Fruit fly (Drosophila melanogaster): ENCODE measurements around the gene Nadsyn.

The Nadsyn gene

DNA sequence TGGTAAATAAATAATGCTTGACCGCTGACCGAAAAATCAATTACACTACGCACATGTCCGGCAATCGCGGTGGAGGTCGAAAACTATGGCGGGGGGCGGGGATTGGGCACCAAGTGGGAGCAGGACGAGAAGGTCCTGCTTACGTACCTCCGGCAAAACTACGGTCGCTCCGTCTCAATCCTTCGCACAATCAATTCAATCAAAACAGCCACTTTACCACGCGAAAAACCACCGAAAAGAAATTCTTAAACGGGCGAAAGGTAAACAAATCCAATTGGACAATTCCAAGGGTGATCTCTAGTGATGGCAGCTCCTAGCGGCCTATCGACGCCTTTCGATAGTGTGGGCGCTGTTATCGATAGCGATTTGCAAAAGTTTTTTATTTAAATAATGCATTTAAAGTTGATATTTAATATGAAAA is at the start of gene Nadsyn:
Gene Nadsyn, minus strand, starts transcription at position 304 of the 421 bp plus-strand sequence.
- TF ChIP-seq CG8478 (optimal IDR thresholded peaks at IDR 0.05), result no peak

- TF ChIP-seq CG8478 (optimal IDR thresholded peaks at IDR 0.05) (no peak), CTCF (optimal IDR thresholded peaks at IDR 0.05) (no peak)
Measured at dm6 chrX:13766495-13766894, 48.4 kb upstream of the Nadsyn start.

dm6 chrX:13765217-13765616 is 47.1 kb upstream of the Nadsyn start:
- TF ChIP-seq CG8478 (optimal IDR thresholded peaks at IDR 0.05), result no peak
- TF ChIP-seq CTCF (optimal IDR thresholded peaks at IDR 0.05), result no peak

- TF ChIP-seq CTCF (optimal IDR thresholded peaks at IDR 0.05) (no peak), CG8478 (optimal IDR thresholded peaks at IDR 0.05) (no peak)
Measured at dm6 chrX:13764397-13765119, 46.5 kb upstream of the Nadsyn start.

DNA sequence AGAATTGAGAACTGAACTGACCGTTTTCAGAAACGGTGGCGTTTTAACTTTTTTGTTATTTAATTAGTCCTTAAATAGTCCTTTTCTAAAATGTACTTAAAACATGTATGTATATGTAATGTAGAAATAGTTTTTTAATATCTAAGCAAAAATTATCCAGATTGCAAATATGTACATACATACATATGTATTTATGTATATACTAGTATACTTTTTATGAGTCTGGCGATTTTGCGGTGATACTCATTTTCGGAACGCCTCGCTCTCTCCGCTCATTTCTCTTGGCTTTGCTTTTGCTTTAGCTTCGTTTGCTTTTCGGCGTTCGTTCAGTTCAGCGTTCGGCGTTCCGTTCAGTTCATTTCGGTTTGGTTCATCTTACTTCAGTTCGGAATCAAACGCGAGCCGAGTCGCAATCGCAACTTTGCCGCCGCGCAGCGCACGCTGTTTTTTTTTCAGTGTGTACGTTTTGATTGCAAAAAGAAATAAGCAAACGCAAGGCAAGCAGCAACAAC is 44.3 kb upstream of the Nadsyn start, which contains the start of gene rdgB:
Gene rdgB, plus strand, starts transcription at position 381 of the 512 bp plus-strand sequence.
- TF ChIP-seq CTCF (optimal IDR thresholded peaks at IDR 0.05), result no peak
- no peak for TF ChIP-seq CG8478 (optimal IDR thresholded peaks at IDR 0.05)

dm6 chrX:13761762-13762371 is 43.8 kb upstream of the Nadsyn start:
- TF ChIP-seq CTCF (optimal IDR thresholded peaks at IDR 0.05) (no peak), CG8478 (optimal IDR thresholded peaks at IDR 0.05) (no peak)

DNA sequence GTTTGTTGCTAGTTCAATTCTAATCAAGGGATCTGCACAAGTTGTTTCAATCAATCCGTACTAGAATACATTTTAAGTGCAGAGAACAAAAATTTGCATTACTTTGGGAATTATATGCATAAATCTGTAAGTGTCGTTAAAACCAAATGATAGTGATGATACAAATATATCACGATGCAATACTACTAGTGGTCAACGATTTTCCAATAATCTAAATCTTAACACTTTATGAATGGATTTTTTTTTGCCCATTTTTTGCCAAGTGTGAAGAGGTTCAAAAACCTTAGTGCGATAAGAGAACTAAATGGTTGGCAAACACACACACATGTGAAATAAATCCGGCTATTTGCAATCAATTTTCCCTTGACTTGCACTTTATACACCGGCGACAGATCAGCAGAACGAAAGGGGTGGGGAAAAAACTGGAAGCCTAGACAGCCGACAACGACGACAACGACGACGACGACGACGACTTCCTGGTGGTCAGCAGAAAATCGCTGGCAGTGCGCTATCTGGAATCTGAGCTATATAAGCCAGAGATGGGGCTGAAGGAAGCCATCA is 41.0 kb upstream of the Nadsyn start, which contains the start of gene Yp3:
Gene Yp3, plus strand, starts transcription at position 558 of the 561 bp plus-strand sequence.
- TF ChIP-seq CG8478 (optimal IDR thresholded peaks at IDR 0.05), result no peak
- no peak for TF ChIP-seq CTCF (optimal IDR thresholded peaks at IDR 0.05)

DNA sequence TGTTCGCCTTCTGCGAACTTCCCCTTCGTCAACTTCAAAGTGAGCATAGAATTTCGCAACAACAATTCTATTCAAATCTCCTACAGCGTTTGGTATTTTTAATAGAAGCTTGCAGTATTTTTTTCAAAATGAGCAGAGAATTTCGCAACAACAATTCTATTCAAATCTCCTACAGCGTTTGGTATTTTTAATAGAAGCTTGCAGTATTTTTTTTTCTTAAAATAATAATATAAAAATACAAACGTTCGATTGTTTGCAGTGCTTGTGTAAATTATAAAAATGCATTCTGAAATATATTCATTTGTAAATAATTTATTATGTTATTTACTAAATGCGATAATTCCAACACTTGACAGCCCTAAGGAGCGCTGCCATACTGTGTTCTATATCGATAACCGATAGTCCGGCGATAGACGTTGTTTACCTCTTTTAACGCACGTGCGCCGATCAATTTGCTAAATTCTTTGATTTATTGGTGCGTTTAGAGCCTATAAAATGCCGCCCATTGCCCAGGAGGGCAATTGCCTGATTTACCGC is 38.8 kb upstream of the Nadsyn start, which contains the start of the genes CG32625 and Rtc1:
Gene CG32625, minus strand, starts transcription at position 51 of the 537 bp plus-strand sequence.
Gene Rtc1, plus strand, starts transcription at position 404 of the 537 bp plus-strand sequence.
- TF ChIP-seq CTCF (optimal IDR thresholded peaks at IDR 0.05), result no peak
- no peak for TF ChIP-seq CG8478 (optimal IDR thresholded peaks at IDR 0.05)

DNA sequence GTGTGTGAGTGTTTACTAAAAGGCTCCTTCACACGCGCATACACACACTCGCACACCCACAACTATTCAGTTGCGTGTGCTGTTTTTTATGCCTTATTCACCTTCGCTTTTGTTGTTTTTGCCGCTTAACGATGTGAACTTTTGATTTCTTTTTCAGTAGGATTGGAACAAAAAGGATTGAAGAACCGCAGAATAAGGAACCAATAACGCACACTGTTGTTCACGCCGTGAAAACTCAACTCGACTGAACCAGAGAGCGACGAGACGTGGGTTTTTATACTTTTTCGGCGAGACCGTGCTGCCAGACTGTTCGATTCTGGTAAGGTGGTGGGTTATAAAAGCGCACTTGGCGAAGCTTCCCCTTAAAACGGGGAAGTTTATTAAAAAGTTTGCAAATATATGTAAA is 37.1 kb upstream of the Nadsyn start, which contains the start of gene Pdcd4:
Gene Pdcd4, minus strand, starts transcription at position 255 of the 406 bp plus-strand sequence.
- no peak for TF ChIP-seq CTCF (optimal IDR thresholded peaks at IDR 0.05)

DNA sequence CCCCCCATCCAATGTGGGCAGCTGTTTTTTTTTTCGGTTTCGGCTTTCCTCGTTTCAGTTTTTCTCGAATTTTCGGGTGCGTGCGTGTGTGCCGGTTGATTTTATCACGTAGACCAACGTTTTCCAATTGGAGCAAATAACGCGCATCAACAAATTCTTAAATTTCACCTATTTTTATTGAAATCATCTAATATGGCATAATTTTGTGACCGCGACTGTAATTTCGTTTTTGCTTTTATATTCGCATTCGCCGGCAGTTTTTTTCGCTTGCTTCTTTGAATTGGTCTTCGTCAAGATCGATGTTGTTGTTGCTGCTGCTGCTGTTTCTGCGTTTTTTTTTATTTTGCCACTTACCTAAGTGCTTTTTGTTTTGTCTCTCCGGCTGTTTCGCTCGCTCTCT is 36.4 kb upstream of the Nadsyn start:
- TF ChIP-seq CG8478 (optimal IDR thresholded peaks at IDR 0.05) (no peak), CTCF (optimal IDR thresholded peaks at IDR 0.05) (no peak)

DNA sequence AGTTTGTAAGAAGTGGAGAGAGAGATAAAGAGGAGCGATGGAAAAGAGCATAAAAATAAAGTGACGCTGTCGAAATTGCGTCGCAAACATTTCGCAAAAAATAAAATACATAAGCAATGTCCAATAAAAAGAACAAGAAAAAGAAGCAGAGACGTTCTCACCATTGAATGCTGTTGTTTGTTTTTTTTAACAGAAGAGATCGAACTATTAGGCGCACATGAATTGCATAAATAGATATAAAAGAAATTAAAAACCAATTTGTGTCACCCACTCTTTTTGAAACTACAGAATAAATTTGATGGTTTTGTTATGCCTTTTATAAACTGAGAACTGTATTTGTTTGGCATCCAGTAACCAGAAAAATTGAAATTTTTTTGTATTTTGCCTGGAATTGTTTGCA is 35.7 kb upstream of the Nadsyn start:
- TF ChIP-seq CTCF (optimal IDR thresholded peaks at IDR 0.05) (no peak), CG8478 (optimal IDR thresholded peaks at IDR 0.05) (no peak)

- TF ChIP-seq CG8478 (optimal IDR thresholded peaks at IDR 0.05), result no peak
Measured at dm6 chrX:13753101-13753758, 35.1 kb upstream of the Nadsyn start.

DNA sequence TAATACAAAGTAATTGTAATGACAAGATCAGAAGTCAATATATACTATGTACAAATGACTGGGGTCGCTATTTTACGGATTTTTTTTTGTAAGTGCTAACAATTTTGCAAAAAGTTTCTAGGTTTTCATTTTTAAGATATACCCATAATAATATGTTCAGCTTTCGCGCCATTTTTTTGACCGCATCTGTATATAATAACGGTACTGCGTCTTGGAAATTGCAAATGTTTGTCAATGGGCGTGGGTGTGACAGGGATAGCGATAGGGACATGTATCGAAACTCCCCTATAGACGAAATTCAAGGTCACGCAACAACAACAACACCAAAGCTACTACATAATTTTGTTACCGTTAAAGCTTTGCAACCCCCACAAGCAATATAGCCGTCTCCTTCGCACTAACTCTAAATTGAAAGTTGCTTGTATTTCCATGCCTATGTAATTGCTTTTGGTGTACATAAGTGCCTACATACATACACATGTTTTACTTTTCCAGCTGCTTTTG is 34.5 kb upstream of the Nadsyn start:
- TF ChIP-seq CTCF (optimal IDR thresholded peaks at IDR 0.05) (no peak), CG8478 (optimal IDR thresholded peaks at IDR 0.05) (no peak)

DNA sequence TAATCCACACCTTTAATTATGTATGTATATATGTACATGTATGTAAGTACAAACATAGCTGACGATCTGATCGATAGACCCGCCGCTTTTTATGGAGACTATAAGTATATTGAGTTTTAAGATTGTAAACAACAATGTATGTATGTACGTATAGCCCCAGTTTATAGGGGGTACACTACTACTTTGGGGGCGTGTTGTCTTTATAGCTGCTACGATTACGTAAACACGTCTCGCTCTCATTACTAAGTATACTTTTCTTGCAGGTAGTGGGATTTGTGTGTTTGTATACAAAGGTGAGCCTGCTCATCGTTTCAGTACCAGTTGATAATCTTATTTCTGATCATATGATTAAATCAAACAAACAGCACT is 31.8 kb upstream of the Nadsyn start:
- TF ChIP-seq CTCF (optimal IDR thresholded peaks at IDR 0.05), result no peak
- no peak for TF ChIP-seq CG8478 (optimal IDR thresholded peaks at IDR 0.05)

Measured in S2 (cell line).